Fruit fly (Drosophila melanogaster): ENCODE data around the gene nAChRalpha7.

DNA sequence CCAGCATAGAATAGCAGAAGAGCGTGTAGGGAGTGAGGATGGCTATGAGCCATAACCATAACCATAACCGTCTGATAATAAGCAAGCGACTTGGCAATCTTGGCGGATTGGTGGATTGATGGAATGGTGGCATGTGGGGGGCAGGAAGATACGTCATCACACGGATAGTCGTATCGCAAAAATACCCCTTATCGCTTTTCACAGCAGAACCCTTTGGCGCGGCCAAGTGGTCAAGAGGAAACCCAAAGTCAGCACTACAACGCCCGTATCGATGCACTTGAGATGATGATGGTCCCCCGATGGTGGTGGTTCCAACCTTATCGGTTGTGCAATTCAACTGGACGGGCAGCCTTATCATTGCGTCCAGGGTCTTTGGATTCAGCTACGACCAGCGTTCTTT, 62.8 kb downstream of the nAChRalpha7 start:
- TF ChIP-seq usp (GFP tag; optimal IDR thresholded peaks at IDR 0.05), result no peak
- TF ChIP-seq pan (optimal IDR thresholded peaks at IDR 0.05), result no peak
- TF ChIP-seq psq (optimal IDR thresholded peaks at IDR 0.05), result no peak
- no peak for TF ChIP-seq Dll (optimal IDR thresholded peaks at IDR 0.05)

All from whole organism.